Worm (Caenorhabditis elegans): ENCODE data around the gene Y75B8A.13.

- TF ChIP-seq jun-1 (tag; optimal IDR thresholded peaks at IDR 0.05) (no peak), dpl-1 (GFP tag; optimal IDR thresholded peaks at IDR 0.05) (no peak), daf-16 (GFP tag; optimal IDR thresholded peaks at IDR 0.05) (no peak), daf-16 (tag; optimal IDR thresholded peaks at IDR 0.05) (no peak)
Observed at ce11 chrIII:12157576-12157975, 57.9 kb downstream of the Y75B8A.13 start.

All from whole organism, L4 larva.